Worm (Caenorhabditis elegans): Measurements from ENCODE around the gene aexr-1.
A peak's percentile ranks its signal among the peaks of the same experiment; 100 is the strongest.

ce11 chrX:6644971-6645704, 10.1 kb upstream of the aexr-1 start, which contains the start of gene C56E10.3:
- TF ChIP-seq lin-14 (GFP tag; optimal IDR thresholded peaks at IDR 0.05) (peak; percentile 39), dpl-1 (GFP tag; optimal IDR thresholded peaks at IDR 0.05) (no peak), efl-3 (GFP tag; optimal IDR thresholded peaks at IDR 0.05) (no peak), dsc-1 (tag; optimal IDR thresholded peaks at IDR 0.05) (no peak), ztf-4 (tag; optimal IDR thresholded peaks at IDR 0.05) (no peak), nhr-12 (tag; optimal IDR thresholded peaks at IDR 0.05) (no peak)
